Fruit fly (Drosophila melanogaster) whole organism: Measurements from ENCODE around the gene smal.

Experiments used
- CG8478 ChIP-seq: fragments of >200 bp; optimal IDR thresholded peaks from 2 replicates; lab custom pipeline; 2018; ENCODE audit warnings: inconsistent platforms
- Dll ChIP-seq: fragments of >200 bp; optimal IDR thresholded peaks from 2 replicates; lab custom pipeline; 2017
- EcR ChIP-seq, 2 experiments: fragments of >200 bp; optimal IDR thresholded peaks; 2 replicates each; lab custom pipeline; 2017; ENCODE audit warnings: missing biosample characterization in 2 of 2, missing genetic modification characterization in 2 of 2, missing genetic modification reagents in 2 of 2
- pan ChIP-seq: fragments of >200 bp; optimal IDR thresholded peaks from 2 replicates; lab custom pipeline; 2017
- psq ChIP-seq: fragments of >200 bp; optimal IDR thresholded peaks from 2 replicates; lab custom pipeline; 2017
- usp ChIP-seq: fragments of >200 bp; optimal IDR thresholded peaks from 2 replicates; lab custom pipeline; 2017; ENCODE audit warnings: missing biosample characterization, missing genetic modification characterization, mixed read lengths

- TF ChIP-seq CG8478 (lab: Kevin White, UChicago) (no peak), usp (GFP tag; lab: Kevin White, UChicago) (no peak), EcR (GFP tag; optimal IDR thresholded peaks at IDR 0.05; lab: Kevin White, UChicago) (no peak), Dll (lab: Kevin White, UChicago) (no peak), psq (lab: Kevin White, UChicago) (no peak), pan (no peak)
Measured at dm6 chr2L:6178118-6178739, 704 bp upstream of the smal start.
